Fruit fly (Drosophila melanogaster): ENCODE data around the gene CG8997.

CG8997 gene

dm6 chr2L:13845178-13845577 is at the start of gene CG8997:
Gene CG8997, minus strand, starts transcription at chr2L:13845325.
- TF ChIP-seq Mnt (GFP tag; optimal IDR thresholded peaks at IDR 0.05), result peak; percentile 23
- peak; percentile 1 for TF ChIP-seq CG12768 (GFP tag; optimal IDR thresholded peaks at IDR 0.05)
- TF ChIP-seq kay (GFP tag; ENCODE audit: borderline replicate concordance), result peak; percentile 75
- no peak for TF ChIP-seq CG33017 (tag; optimal IDR thresholded peaks at IDR 0.05)

- TF ChIP-seq CG7045 (GFP tag; optimal IDR thresholded peaks at IDR 0.05) (peak; percentile 10), CG12768 (GFP tag; optimal IDR thresholded peaks at IDR 0.05) (no peak), cic (GFP tag; optimal IDR thresholded peaks at IDR 0.05) (no peak)
Observed at dm6 chr2L:13893439-13893838, 48.3 kb upstream of the CG8997 start.

dm6 chr2L:13892826-13893225 is 47.7 kb upstream of the CG8997 start:
- TF ChIP-seq kay (GFP tag; ENCODE audit: borderline replicate concordance) (no peak), CG12768 (GFP tag; optimal IDR thresholded peaks at IDR 0.05) (no peak), CG33017 (tag; optimal IDR thresholded peaks at IDR 0.05) (no peak), CG14711 (tag; optimal IDR thresholded peaks at IDR 0.05) (no peak), CG11617 (GFP tag; optimal IDR thresholded peaks at IDR 0.05) (no peak)

dm6 chr2L:13889934-13890333 is 44.8 kb upstream of the CG8997 start:
- no peak for TF ChIP-seq Mnt (GFP tag; optimal IDR thresholded peaks at IDR 0.05)
- no peak for TF ChIP-seq ovo (GFP tag; optimal IDR thresholded peaks at IDR 0.05)
- no peak for TF ChIP-seq CG14711 (tag; optimal IDR thresholded peaks at IDR 0.05)
- TF ChIP-seq CG33017 (tag; optimal IDR thresholded peaks at IDR 0.05), result no peak
- TF ChIP-seq CG5204 (GFP tag; optimal IDR thresholded peaks at IDR 0.05), result no peak
- no peak for TF ChIP-seq cic (GFP tag; optimal IDR thresholded peaks at IDR 0.05)
- no peak for TF ChIP-seq toe (GFP tag; optimal IDR thresholded peaks at IDR 0.05)
- TF ChIP-seq cnc (optimal IDR thresholded peaks at IDR 0.05), result no peak
- TF ChIP-seq Hr96 (GFP tag; optimal IDR thresholded peaks at IDR 0.05), result no peak

dm6 chr2L:13886326-13887073 is 41.4 kb upstream of the CG8997 start:
- TF ChIP-seq kay (GFP tag; ENCODE audit: borderline replicate concordance) (peak; percentile 87), Mnt (GFP tag; optimal IDR thresholded peaks at IDR 0.05) (peak; percentile 2), CG12768 (GFP tag; optimal IDR thresholded peaks at IDR 0.05) (peak; percentile 26), cic (GFP tag; optimal IDR thresholded peaks at IDR 0.05) (peak; percentile 72), CG33017 (tag; optimal IDR thresholded peaks at IDR 0.05) (no peak), CG7101 (tag; optimal IDR thresholded peaks at IDR 0.05) (no peak), tj (GFP tag; optimal IDR thresholded peaks at IDR 0.05) (no peak), Crg-1 (GFP tag; optimal IDR thresholded peaks at IDR 0.05) (no peak), toe (GFP tag; optimal IDR thresholded peaks at IDR 0.05) (no peak), CG7045 (GFP tag; optimal IDR thresholded peaks at IDR 0.05) (peak; percentile 8)

dm6 chr2L:13884678-13885303 is 39.7 kb upstream of the CG8997 start:
- TF ChIP-seq CG5204 (GFP tag; optimal IDR thresholded peaks at IDR 0.05) (no peak), tj (GFP tag; optimal IDR thresholded peaks at IDR 0.05) (peak; percentile 1)

dm6 chr2L:13884063-13884656 is 39.0 kb upstream of the CG8997 start:
- TF ChIP-seq Hr96 (GFP tag; optimal IDR thresholded peaks at IDR 0.05), result no peak
- TF ChIP-seq kay (GFP tag; ENCODE audit: borderline replicate concordance), result no peak
- TF ChIP-seq bab1 (GFP tag; optimal IDR thresholded peaks at IDR 0.05), result no peak
- no peak for TF ChIP-seq CG33017 (tag; optimal IDR thresholded peaks at IDR 0.05)
- no peak for TF ChIP-seq CG5204 (GFP tag; optimal IDR thresholded peaks at IDR 0.05)
- TF ChIP-seq Clk (GFP tag; optimal IDR thresholded peaks at IDR 0.05), result no peak
- TF ChIP-seq CG1620 (GFP tag; optimal IDR thresholded peaks at IDR 0.05), result no peak
- TF ChIP-seq CG7101 (tag; optimal IDR thresholded peaks at IDR 0.05), result no peak
- TF ChIP-seq cic (GFP tag; optimal IDR thresholded peaks at IDR 0.05), result no peak
- TF ChIP-seq CG12768 (GFP tag; optimal IDR thresholded peaks at IDR 0.05), result no peak
- no peak for TF ChIP-seq Crg-1 (GFP tag; optimal IDR thresholded peaks at IDR 0.05)
- TF ChIP-seq cnc (optimal IDR thresholded peaks at IDR 0.05), result no peak
- TF ChIP-seq Mnt (GFP tag; optimal IDR thresholded peaks at IDR 0.05), result no peak
- TF ChIP-seq tj (GFP tag; optimal IDR thresholded peaks at IDR 0.05), result no peak
- TF ChIP-seq pad (GFP tag; optimal IDR thresholded peaks at IDR 0.05), result no peak
- TF ChIP-seq CG14711 (tag; optimal IDR thresholded peaks at IDR 0.05), result no peak

Measured in whole organism, adult.